Worm (Caenorhabditis elegans) whole organism, young adult: Measurements from ENCODE around the gene srz-71.

Experiments used
- B0019.2 ChIP-seq: fragments of 200-800 bp; sonication (Bioruptor generic); conservative IDR thresholded peaks from 2 replicates; pipeline ENCODE4 v1.3.6; 2022; ENCODE audit warnings: missing genetic modification reagents, missing genetic modification characterization, missing compliant biosample characterization
- B0035.1 ChIP-seq: sonication (generic microtip); optimal IDR thresholded peaks from 2 replicates; lab custom pipeline; 2016; ENCODE audit warnings: missing genetic modification characterization, mild to moderate bottlenecking, missing compliant biosample characterization, missing genotype, missing genetic modification reagents
- B0336.3 ChIP-seq: fragments of 200-800 bp; sonication (Bioruptor generic); IDR thresholded peaks from 2 replicates; pipeline ENCODE4 v1.3.6; 2022; ENCODE audit warnings: missing genetic modification characterization, missing compliant biosample characterization
- C17E4.6 ChIP-seq: fragments of 200-800 bp; sonication (Bioruptor generic); IDR thresholded peaks from 2 replicates; pipeline ENCODE4 v1.3.6; 2022; ENCODE audit warnings: missing genetic modification reagents, missing genetic modification characterization, missing compliant biosample characterization
- D2030.7 ChIP-seq: fragments of 200-800 bp; sonication (Bioruptor generic); IDR thresholded peaks from 2 replicates; pipeline ENCODE4 v1.3.6; 2022; ENCODE audit warnings: missing genetic modification reagents, missing genetic modification characterization, missing compliant biosample characterization
- F10E7.11 ChIP-seq: sonication (generic microtip); optimal IDR thresholded peaks from 2 replicates; lab custom pipeline; 2017; ENCODE audit warnings: mild to moderate bottlenecking, missing genetic modification characterization, moderate library complexity, missing compliant biosample characterization
- F33H1.4 ChIP-seq: fragments of 200-800 bp; sonication (Bioruptor generic); IDR thresholded peaks from 2 replicates; pipeline ENCODE4 v1.3.6; 2022; ENCODE audit warnings: missing genetic modification reagents, missing genetic modification characterization, missing compliant biosample characterization
- F52B5.7 ChIP-seq: sonication (generic microtip); optimal IDR thresholded peaks from 2 replicates; lab custom pipeline; 2016; ENCODE audit warnings: mild to moderate bottlenecking, missing genetic modification characterization, missing compliant biosample characterization
- F57A8.1 ChIP-seq: fragments of 200-800 bp; sonication (Bioruptor generic); optimal IDR thresholded peaks from 2 replicates; lab custom pipeline; 2018; ENCODE audit warnings: mild to moderate bottlenecking, missing genetic modification characterization, moderate library complexity, missing compliant biosample characterization
- aptf-2 ChIP-seq: fragments of 200-800 bp; sonication (Bioruptor generic); conservative IDR thresholded peaks from 2 replicates; pipeline ENCODE4 v1.3.6; 2022; ENCODE audit warnings: missing genetic modification reagents, missing genetic modification characterization, missing compliant biosample characterization
- atf-7 ChIP-seq: sonication (generic microtip); optimal IDR thresholded peaks from 2 replicates; lab custom pipeline; 2017; ENCODE audit warnings: mild to moderate bottlenecking, missing genetic modification characterization, missing compliant biosample characterization
- athp-1 ChIP-seq: sonication (generic microtip); optimal IDR thresholded peaks from 2 replicates; lab custom pipeline; 2017; ENCODE audit warnings: mild to moderate bottlenecking, missing genetic modification characterization, missing compliant biosample characterization
- attf-3 ChIP-seq: fragments of 200-800 bp; sonication (Bioruptor generic); conservative IDR thresholded peaks from 2 replicates; pipeline ENCODE4 v1.3.6; 2022; ENCODE audit warnings: missing genetic modification reagents, missing genetic modification characterization, missing compliant biosample characterization
- ccch-3 ChIP-seq: fragments of 200-800 bp; sonication (Bioruptor generic); optimal IDR thresholded peaks from 2 replicates; lab custom pipeline; 2018; ENCODE audit warnings: mild to moderate bottlenecking, missing genetic modification characterization, missing compliant biosample characterization
- ceh-79 ChIP-seq: sonication (generic microtip); optimal IDR thresholded peaks from 2 replicates; lab custom pipeline; 2017; ENCODE audit warnings: mild to moderate bottlenecking, missing genetic modification characterization, missing compliant biosample characterization
- dpff-1 ChIP-seq: sonication (generic microtip); optimal IDR thresholded peaks from 2 replicates; lab custom pipeline; 2017; ENCODE audit warnings: mild to moderate bottlenecking, missing genetic modification characterization, missing compliant biosample characterization
- dpl-1 ChIP-seq: fragments of 150-350 bp; optimal IDR thresholded peaks from 2 replicates; lab custom pipeline; 2014; ENCODE audit warnings: missing biosample characterization, missing genetic modification reagents, missing genetic modification characterization
- efl-1 ChIP-seq: fragments of 150-350 bp; optimal IDR thresholded peaks from 2 replicates; lab custom pipeline; 2014; ENCODE audit warnings: missing biosample characterization, missing genetic modification reagents, missing genetic modification characterization
- egl-18 ChIP-seq: fragments of 200-800 bp; sonication (Bioruptor generic); IDR thresholded peaks from 2 replicates; pipeline ENCODE4 v1.3.6; 2022; ENCODE audit warnings: missing genetic modification reagents, missing genetic modification characterization, missing compliant biosample characterization
- egrh-3 ChIP-seq: fragments of 200-800 bp; sonication (Bioruptor generic); IDR thresholded peaks from 2 replicates; pipeline ENCODE4 v1.3.6; 2022; ENCODE audit warnings: missing genetic modification reagents, missing genetic modification characterization, missing compliant biosample characterization
- hlh-12 ChIP-seq: sonication (generic microtip); optimal IDR thresholded peaks from 2 replicates; lab custom pipeline; 2016; ENCODE audit warnings: missing genetic modification characterization, missing compliant biosample characterization
- hmg-20 ChIP-seq: fragments of 200-800 bp; sonication (Bioruptor generic); IDR thresholded peaks from 2 replicates; pipeline ENCODE4 v1.3.6; 2022; ENCODE audit warnings: missing genetic modification reagents, missing genetic modification characterization, missing compliant biosample characterization
- hsf-1 ChIP-seq: fragments of 200-800 bp; sonication (Bioruptor generic); IDR thresholded peaks from 2 replicates; pipeline ENCODE4 v1.3.6; 2022; ENCODE audit warnings: missing genetic modification reagents, missing genetic modification characterization, missing compliant biosample characterization
- lin-26 ChIP-seq: fragments of 200-800 bp; sonication (Bioruptor generic); IDR thresholded peaks from 2 replicates; pipeline ENCODE4 v1.3.6; 2022; ENCODE audit warnings: missing genetic modification reagents, missing genetic modification characterization, missing compliant biosample characterization
- lin-35 ChIP-seq, 3 experiments: fragments of 150-350 bp in 2 of 3; sonication (generic microtip) in 1 of 3; optimal IDR thresholded peaks; 2 replicates each; lab custom pipeline; 2014 to 2018; ENCODE audit warnings: missing biosample characterization in 3 of 3, missing genetic modification characterization in 3 of 3, missing genetic modification reagents in 3 of 3
- lsy-27 ChIP-seq: sonication (generic microtip); optimal IDR thresholded peaks from 2 replicates; lab custom pipeline; 2017; ENCODE audit warnings: missing genetic modification characterization, mild to moderate bottlenecking, missing compliant biosample characterization, antibody characterized with exemption, missing genotype, borderline replicate concordance; ENCODE audit not compliant: insufficient read depth
- madf-3 ChIP-seq: fragments of 200-800 bp; sonication (Bioruptor generic); IDR thresholded peaks from 2 replicates; pipeline ENCODE4 v1.3.6; 2022; ENCODE audit warnings: missing genetic modification reagents, missing genetic modification characterization, missing compliant biosample characterization
- nfya-1 ChIP-seq: sonication (generic microtip); optimal IDR thresholded peaks from 2 replicates; lab custom pipeline; 2017; ENCODE audit warnings: antibody characterized with exemption, missing compliant biosample characterization, missing genetic modification characterization, borderline replicate concordance; ENCODE audit not compliant: insufficient read depth
- nfyb-1 ChIP-seq: fragments of 200-800 bp; sonication (Bioruptor generic); IDR thresholded peaks from 2 replicates; pipeline ENCODE4 v1.3.6; 2022; ENCODE audit warnings: missing genetic modification reagents, missing genetic modification characterization, missing compliant biosample characterization
- nhr-120 ChIP-seq: fragments of 200-800 bp; sonication (Bioruptor generic); IDR thresholded peaks from 2 replicates; pipeline ENCODE4 v1.3.6; 2022; ENCODE audit warnings: missing genetic modification characterization, missing compliant biosample characterization
- nhr-27 ChIP-seq: fragments of 200-800 bp; sonication (Bioruptor generic); optimal IDR thresholded peaks from 2 replicates; lab custom pipeline; 2018; ENCODE audit warnings: mild to moderate bottlenecking, missing genetic modification characterization, moderate library complexity, missing compliant biosample characterization
- pbrm-1 ChIP-seq: fragments of 200-800 bp; sonication (Bioruptor generic); IDR thresholded peaks from 2 replicates; pipeline ENCODE4 v1.3.6; 2022; ENCODE audit warnings: missing genetic modification reagents, missing genetic modification characterization, missing compliant biosample characterization
- sea-2 ChIP-seq: fragments of 200-800 bp; sonication (Bioruptor generic); IDR thresholded peaks from 2 replicates; pipeline ENCODE4 v1.3.6; 2022; ENCODE audit warnings: missing genetic modification characterization, missing compliant biosample characterization
- tbx-9 ChIP-seq: sonication (generic microtip); optimal IDR thresholded peaks from 2 replicates; lab custom pipeline; 2016; ENCODE audit warnings: borderline replicate concordance, missing genetic modification characterization, inconsistent platforms, missing compliant biosample characterization
- xnd-1 ChIP-seq: sonication (generic microtip); optimal IDR thresholded peaks from 2 replicates; lab custom pipeline; 2016; ENCODE audit warnings: missing genotype, missing genetic modification reagents, missing genetic modification characterization, missing compliant biosample characterization
- ztf-25 ChIP-seq: fragments of 200-800 bp; sonication (Bioruptor generic); IDR thresholded peaks from 2 replicates; pipeline ENCODE4 v1.3.6; 2022; ENCODE audit warnings: missing genetic modification reagents, missing genetic modification characterization, missing compliant biosample characterization
- ztf-28 ChIP-seq: fragments of 200-800 bp; sonication (Bioruptor generic); IDR thresholded peaks from 2 replicates; pipeline ENCODE4 v1.3.6; 2022; ENCODE audit warnings: missing genetic modification reagents, missing genetic modification characterization, missing compliant biosample characterization

The srz-71 gene

ce11 chrIV:16336721-16337120 is 4.0 kb downstream of the srz-71 start, which contains the start of gene C35D6.13:
C35D6.13 (plus strand) TSS chrIV:16337021.
- TF ChIP-seq aptf-2 (GFP tag; lab: Robert Waterston, UW) = no peak
- no peak for TF ChIP-seq dpff-1
- no peak for TF ChIP-seq athp-1
- no peak for TF ChIP-seq F33H1.4
- no peak for TF ChIP-seq C17E4.6 (GFP tag; lab: Robert Waterston, UW)
- TF ChIP-seq F10E7.11 (tag; lab: Kevin White, UChicago) = no peak
- TF ChIP-seq B0035.1 = no peak

ce11 chrIV:16346514-16346913 is 13.8 kb downstream of the srz-71 start, which contains the start of gene C35D6.3:
C35D6.3 (plus strand) TSS chrIV:16346814.
- TF ChIP-seq B0336.3 (GFP tag; lab: Robert Waterston, UW) (no peak), hsf-1 (GFP tag; lab: Robert Waterston, UW) (no peak), F52B5.7 (tag; lab: Kevin White, UChicago) (no peak), lin-26 (GFP tag; lab: Robert Waterston, UW) (no peak), dpl-1 (GFP tag; lab: Kevin White, UChicago) (no peak), D2030.7 (no peak), ztf-28 (GFP tag; lab: Robert Waterston, UW) (no peak), nfya-1 (tag; lab: Kevin White, UChicago) (no peak), pbrm-1 (no peak), F57A8.1 (GFP tag; lab: Kevin White, UChicago) (no peak), ccch-3 (no peak), atf-7 (tag; lab: Kevin White, UChicago) (no peak)
- TF ChIP-seq, all 124 proteins: peak for 0

- TF ChIP-seq xnd-1 (tag; lab: Kevin White, UChicago) (no peak), sea-2 (GFP tag; lab: Robert Waterston, UW) (no peak), ceh-79 (no peak), B0019.2 (no peak), nhr-27 (tag; lab: Kevin White, UChicago) (no peak)
- TF ChIP-seq, all 124 proteins: peak for 0
Observed at ce11 chrIV:16350690-16351089, 18.0 kb downstream of the srz-71 start, which contains the start of gene C35D6.4. C35D6.4 (plus strand) TSS chrIV:16350990.

ce11 chrIV:16364581-16364980 is 31.9 kb downstream of the srz-71 start:
- no peak for TF ChIP-seq madf-3 (GFP tag; lab: Robert Waterston, UW)
- no peak for TF ChIP-seq lsy-27 (tag; lab: Kevin White, UChicago)
- TF ChIP-seq nhr-120 (GFP tag; lab: Robert Waterston, UW) = no peak
- TF ChIP-seq nfyb-1 (GFP tag; lab: Robert Waterston, UW) = no peak
- TF ChIP-seq attf-3 (GFP tag; lab: Robert Waterston, UW) = no peak
- TF ChIP-seq B0019.2 = no peak
- no peak for TF ChIP-seq lin-35 (GFP tag; optimal IDR thresholded peaks at IDR 0.05; lab: Kevin White, UChicago)
- TF ChIP-seq egl-18 (GFP tag; lab: Robert Waterston, UW) = no peak
- no peak for TF ChIP-seq dpl-1 (GFP tag; lab: Kevin White, UChicago)
- TF ChIP-seq efl-1 (GFP tag; lab: Kevin White, UChicago) = no peak
- TF ChIP-seq nhr-27 (tag; lab: Kevin White, UChicago) = no peak
- no peak for TF ChIP-seq hmg-20 (GFP tag; lab: Robert Waterston, UW)
- TF ChIP-seq tbx-9 (tag; lab: Kevin White, UChicago) = no peak
- TF ChIP-seq F52B5.7 (tag; lab: Kevin White, UChicago) = no peak
- no peak for TF ChIP-seq egrh-3 (GFP tag; lab: Robert Waterston, UW)
- TF ChIP-seq ztf-25 (GFP tag; lab: Robert Waterston, UW) = no peak
- TF ChIP-seq hlh-12 (tag; lab: Kevin White, UChicago) = no peak
- TF ChIP-seq, all 124 proteins: peak for 0
